Fruit fly (Drosophila melanogaster) whole organism, adult: Measurements from ENCODE around the gene CG16853.

ENCODE experiments used
- CG11617 ChIP-seq: fragments of 200-800 bp; sonication (Bioruptor generic); optimal IDR thresholded peaks from 2 replicates; lab custom pipeline; 2017; ENCODE audit warnings: mild to moderate bottlenecking, missing biosample characterization, missing genetic modification reagents, missing genetic modification characterization
- CG12768 ChIP-seq: fragments of 200-800 bp; sonication (Bioruptor generic); optimal IDR thresholded peaks from 2 replicates; lab custom pipeline; 2017; ENCODE audit warnings: missing biosample characterization, missing genetic modification characterization, mild to moderate bottlenecking, moderate library complexity, missing genetic modification reagents
- CG14711 ChIP-seq: fragments of 200-800 bp; sonication (Bioruptor generic); optimal IDR thresholded peaks from 2 replicates; lab custom pipeline; 2018; ENCODE audit warnings: missing biosample characterization, mild to moderate bottlenecking, missing genetic modification characterization, moderate library complexity
- CG1620 ChIP-seq: fragments of 200-800 bp; sonication (Bioruptor generic); optimal IDR thresholded peaks from 2 replicates; lab custom pipeline; 2016; ENCODE audit warnings: missing biosample characterization, missing genetic modification characterization
- CG33017 ChIP-seq: fragments of 200-800 bp; sonication (Bioruptor generic); optimal IDR thresholded peaks from 2 replicates; lab custom pipeline; 2018; ENCODE audit warnings: missing biosample characterization, mild to moderate bottlenecking, missing genetic modification characterization, moderate library complexity
- CG5204 ChIP-seq: fragments of 200-800 bp; sonication (Bioruptor generic); optimal IDR thresholded peaks from 2 replicates; lab custom pipeline; 2016; ENCODE audit warnings: missing biosample characterization, missing genetic modification characterization
- CG7045 ChIP-seq: fragments of 200-800 bp; sonication (Bioruptor generic); optimal IDR thresholded peaks from 2 replicates; lab custom pipeline; 2017; ENCODE audit warnings: missing biosample characterization, mild to moderate bottlenecking, missing genetic modification characterization
- CG7101 ChIP-seq: fragments of 200-800 bp; sonication (Bioruptor generic); optimal IDR thresholded peaks from 2 replicates; lab custom pipeline; 2018; ENCODE audit warnings: missing biosample characterization, mild to moderate bottlenecking, missing genetic modification characterization, moderate library complexity
- Clk ChIP-seq: fragments of 200-800 bp; sonication (Bioruptor generic); optimal IDR thresholded peaks from 2 replicates; lab custom pipeline; 2017; ENCODE audit warnings: missing biosample characterization, missing genetic modification characterization
- Crg-1 ChIP-seq: fragments of 200-800 bp; sonication (Bioruptor generic); optimal IDR thresholded peaks from 2 replicates; lab custom pipeline; 2016; ENCODE audit warnings: missing biosample characterization, missing genetic modification characterization
- Hr96 ChIP-seq: fragments of 200-800 bp; sonication (Bioruptor generic); optimal IDR thresholded peaks from 2 replicates; lab custom pipeline; 2016; ENCODE audit warnings: missing biosample characterization, missing genetic modification characterization
- Mnt ChIP-seq: fragments of 200-800 bp; sonication (Bioruptor generic); optimal IDR thresholded peaks from 2 replicates; lab custom pipeline; 2016; ENCODE audit warnings: missing biosample characterization, mild to moderate bottlenecking, missing genetic modification characterization
- bab1 ChIP-seq: fragments of 200-800 bp; sonication (Bioruptor generic); optimal IDR thresholded peaks from 3 replicates; lab custom pipeline; 2019; ENCODE audit warnings: missing biosample characterization, mild to moderate bottlenecking, missing genetic modification characterization, moderate library complexity
- cic ChIP-seq: fragments of 200-800 bp; sonication (Bioruptor generic); optimal IDR thresholded peaks from 2 replicates; lab custom pipeline; 2017; ENCODE audit warnings: missing biosample characterization, mild to moderate bottlenecking, missing genetic modification characterization, moderate library complexity
- cnc ChIP-seq, 2 experiments: fragments of >200 bp; optimal IDR thresholded peaks; 2 replicates each; lab custom pipeline; 2017
- kay ChIP-seq: fragments of 200-800 bp; sonication (Bioruptor generic); peaks from one replicate; lab custom pipeline; 2016; ENCODE audit warnings: missing biosample characterization, missing genetic modification characterization, borderline replicate concordance
- ovo ChIP-seq: fragments of 200-800 bp; sonication (Bioruptor generic); optimal IDR thresholded peaks from 2 replicates; lab custom pipeline; 2016; ENCODE audit warnings: missing biosample characterization, missing genetic modification characterization
- pad ChIP-seq: fragments of 200-800 bp; sonication (Bioruptor generic); optimal IDR thresholded peaks from 3 replicates; lab custom pipeline; 2017; ENCODE audit warnings: missing biosample characterization, missing genetic modification characterization, mild to moderate bottlenecking, moderate library complexity, missing genetic modification reagents
- tj ChIP-seq: fragments of 200-800 bp; sonication (Bioruptor generic); optimal IDR thresholded peaks from 3 replicates; lab custom pipeline; 2017; ENCODE audit warnings: missing biosample characterization, mild to moderate bottlenecking, missing genetic modification characterization, moderate library complexity
- toe ChIP-seq: fragments of 200-800 bp; sonication (Bioruptor generic); optimal IDR thresholded peaks from 2 replicates; lab custom pipeline; 2016; ENCODE audit warnings: missing biosample characterization, missing genetic modification characterization

The CG16853 gene

DNA sequence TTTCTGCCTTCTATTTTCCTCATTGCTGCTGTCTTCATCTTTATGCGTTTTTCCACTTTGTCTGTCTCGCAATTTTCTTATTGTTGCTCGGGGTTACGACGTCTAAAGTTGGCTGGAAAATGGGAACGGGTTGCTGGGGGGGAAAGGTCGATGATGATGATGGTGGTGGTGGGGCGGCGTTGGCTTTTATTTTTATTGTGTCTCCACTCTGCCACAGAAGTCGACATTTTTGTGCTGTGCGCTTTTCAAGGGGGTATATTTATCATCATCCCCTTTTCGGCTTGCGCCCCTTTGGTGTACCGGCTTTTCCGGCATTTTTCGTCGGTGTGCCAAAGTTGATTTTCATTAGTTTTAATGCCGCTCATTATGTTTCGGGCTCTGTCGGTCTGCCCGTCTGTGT is 13.3 kb downstream of the CG16853 start:
- TF ChIP-seq pad (GFP tag; lab: Kevin White, UChicago), result no peak
- TF ChIP-seq CG7101 (tag; lab: Kevin White, UChicago), result no peak
- no peak for TF ChIP-seq CG5204 (GFP tag; lab: Kevin White, UChicago)
- TF ChIP-seq cic (GFP tag; lab: Kevin White, UChicago), result no peak
- no peak for TF ChIP-seq CG7045 (GFP tag; lab: Kevin White, UChicago)
- TF ChIP-seq toe, result no peak
- no peak for TF ChIP-seq Clk (GFP tag; lab: Kevin White, UChicago)
- no peak for TF ChIP-seq bab1
- TF ChIP-seq Crg-1 (GFP tag; lab: Kevin White, UChicago), result no peak
- no peak for TF ChIP-seq CG1620 (GFP tag; lab: Kevin White, UChicago)
- TF ChIP-seq Hr96 (GFP tag; lab: Kevin White, UChicago), result no peak
- no peak for TF ChIP-seq cnc (optimal IDR thresholded peaks at IDR 0.05; lab: Kevin White, UChicago)
- no peak for TF ChIP-seq CG14711 (tag; lab: Kevin White, UChicago)
- TF ChIP-seq CG11617 (GFP tag; lab: Kevin White, UChicago), result no peak

DNA sequence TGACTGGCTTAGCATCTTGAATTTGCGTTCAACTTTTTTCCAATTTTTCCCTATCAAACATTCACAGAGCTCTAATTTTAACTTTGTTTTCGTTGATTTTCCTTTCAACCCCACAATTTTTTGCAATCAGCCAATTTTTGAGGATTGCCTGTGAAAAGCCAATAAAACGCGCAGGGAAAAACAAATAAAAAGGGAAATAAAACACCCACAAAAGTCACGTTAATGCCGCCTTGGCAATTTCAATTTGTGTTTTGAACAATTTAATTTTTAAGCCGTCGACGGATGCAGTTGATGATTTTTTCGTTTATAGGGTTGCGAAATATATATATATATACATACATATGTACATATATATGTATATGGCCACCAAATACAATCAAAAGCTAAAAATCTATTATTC is 26.9 kb downstream of the CG16853 start:
- TF ChIP-seq toe (no peak), kay (GFP tag; lab: Kevin White, UChicago) (peak; percentile 55), tj (GFP tag; lab: Kevin White, UChicago) (peak; percentile 61)

DNA sequence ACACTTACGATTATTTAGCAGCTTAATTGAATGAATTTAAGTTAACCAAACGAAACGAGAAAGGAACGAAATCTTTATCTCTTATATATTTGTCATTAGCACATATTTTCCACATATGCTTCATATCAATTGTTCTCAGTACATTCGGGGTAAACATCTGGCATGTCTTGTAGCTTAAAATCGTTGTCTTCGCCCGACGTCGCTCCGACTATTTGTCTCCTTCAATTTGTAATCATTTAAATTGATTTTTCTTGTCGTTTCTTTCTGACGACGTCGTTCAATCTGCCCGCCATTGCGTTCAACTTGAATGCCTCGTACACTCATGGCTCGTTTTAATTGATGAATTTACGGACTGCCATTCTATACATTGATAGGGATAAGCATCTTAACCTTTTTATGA is 27.9 kb downstream of the CG16853 start:
- TF ChIP-seq CG11617 (GFP tag; lab: Kevin White, UChicago) (no peak), bab1 (no peak), cic (GFP tag; lab: Kevin White, UChicago) (no peak), CG7045 (GFP tag; lab: Kevin White, UChicago) (no peak), Mnt (no peak), toe (no peak), Clk (GFP tag; lab: Kevin White, UChicago) (no peak), Hr96 (GFP tag; lab: Kevin White, UChicago) (no peak)

DNA sequence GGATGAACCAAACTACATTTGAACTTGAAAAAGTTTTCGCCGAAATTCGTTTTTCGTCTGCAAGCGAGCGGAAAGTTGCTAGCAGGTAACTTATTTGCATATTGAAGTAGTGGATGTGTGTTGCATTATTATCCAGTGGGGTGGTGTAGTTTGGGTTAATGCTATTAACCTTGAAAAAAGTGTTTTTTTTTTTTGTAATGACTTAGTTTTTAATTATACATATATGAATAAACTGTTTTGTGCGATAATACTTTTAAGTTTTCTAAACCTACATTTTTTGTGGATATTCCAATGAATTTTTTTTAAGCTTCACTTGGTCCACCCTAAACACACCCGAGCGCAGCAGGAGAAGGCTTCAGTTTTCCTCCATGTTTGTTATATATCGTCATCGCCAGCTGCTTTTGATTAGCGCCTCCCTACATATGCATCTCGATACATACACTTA is 28.9 kb downstream of the CG16853 start:
- TF ChIP-seq pad (GFP tag; lab: Kevin White, UChicago), result no peak
- TF ChIP-seq Clk (GFP tag; lab: Kevin White, UChicago), result no peak
- peak; percentile 43 for TF ChIP-seq Hr96 (GFP tag; lab: Kevin White, UChicago)
- TF ChIP-seq CG12768 (GFP tag; lab: Kevin White, UChicago), result peak; percentile 24
- TF ChIP-seq CG14711 (tag; lab: Kevin White, UChicago), result peak; percentile 34
- peak; percentile 46 for TF ChIP-seq CG5204 (GFP tag; lab: Kevin White, UChicago)
- TF ChIP-seq cic (GFP tag; lab: Kevin White, UChicago), result no peak
- no peak for TF ChIP-seq Crg-1 (GFP tag; lab: Kevin White, UChicago)
- TF ChIP-seq CG11617 (GFP tag; lab: Kevin White, UChicago), result peak; percentile 53
- no peak for TF ChIP-seq ovo
- no peak for TF ChIP-seq toe
- no peak for TF ChIP-seq tj (GFP tag; lab: Kevin White, UChicago)
- TF ChIP-seq CG33017 (tag; lab: Kevin White, UChicago), result no peak
- peak; percentile 60 for TF ChIP-seq CG7101 (tag; lab: Kevin White, UChicago)
- TF ChIP-seq CG7045 (GFP tag; lab: Kevin White, UChicago), result peak; percentile 33
- TF ChIP-seq bab1, result peak; percentile 83
- TF ChIP-seq CG1620 (GFP tag; lab: Kevin White, UChicago), result peak; percentile 27
- TF ChIP-seq cnc (optimal IDR thresholded peaks at IDR 0.05; lab: Kevin White, UChicago), result no peak
- TF ChIP-seq kay (GFP tag; lab: Kevin White, UChicago), result no peak
- no peak for TF ChIP-seq Mnt

DNA sequence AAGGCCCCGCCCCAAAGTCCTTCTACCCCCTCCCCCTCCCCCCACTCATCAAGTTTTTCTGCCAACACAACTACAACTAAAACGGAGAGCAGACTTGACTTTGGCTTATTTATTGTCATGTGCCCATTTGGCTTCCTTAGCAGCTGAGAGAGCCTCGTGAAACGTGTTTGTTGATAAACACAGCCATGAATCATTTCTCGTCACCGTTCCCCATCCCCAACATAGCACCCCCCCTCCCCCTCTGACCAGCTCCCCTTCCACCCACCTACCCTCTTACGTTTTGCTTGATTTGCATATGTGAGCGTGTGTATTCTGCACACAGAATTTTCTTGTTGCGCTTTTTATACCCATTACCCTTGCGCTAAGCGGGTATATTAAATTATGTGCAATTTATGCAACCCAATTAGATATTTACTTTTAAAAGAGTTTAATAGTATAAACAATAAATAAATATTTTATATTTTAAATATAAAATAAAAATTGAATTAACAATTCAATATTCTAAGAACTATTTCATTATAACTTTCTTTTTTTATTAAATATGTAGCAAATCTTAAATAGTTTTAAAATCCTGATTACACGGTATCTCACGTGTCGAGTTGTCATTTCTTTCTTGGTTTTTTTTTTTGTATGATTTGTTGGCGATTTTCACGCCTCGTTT is 29.9 kb downstream of the CG16853 start:
- TF ChIP-seq Mnt (no peak), bab1 (no peak), CG14711 (tag; lab: Kevin White, UChicago) (peak; percentile 46), Hr96 (GFP tag; lab: Kevin White, UChicago) (no peak), CG7045 (GFP tag; lab: Kevin White, UChicago) (peak; percentile 23), CG5204 (GFP tag; lab: Kevin White, UChicago) (no peak), cnc (optimal IDR thresholded peaks at IDR 0.05; lab: Kevin White, UChicago) (no peak), ovo (no peak), kay (GFP tag; lab: Kevin White, UChicago) (peak; percentile 12), CG1620 (GFP tag; lab: Kevin White, UChicago) (no peak), CG7101 (tag; lab: Kevin White, UChicago) (no peak), cic (GFP tag; lab: Kevin White, UChicago) (no peak), CG11617 (GFP tag; lab: Kevin White, UChicago) (peak; percentile 23), Clk (GFP tag; lab: Kevin White, UChicago) (no peak), pad (GFP tag; lab: Kevin White, UChicago) (peak; percentile 12), toe (no peak), Crg-1 (GFP tag; lab: Kevin White, UChicago) (no peak), CG33017 (tag; lab: Kevin White, UChicago) (no peak), CG12768 (GFP tag; lab: Kevin White, UChicago) (no peak), tj (GFP tag; lab: Kevin White, UChicago) (peak; percentile 94)

DNA sequence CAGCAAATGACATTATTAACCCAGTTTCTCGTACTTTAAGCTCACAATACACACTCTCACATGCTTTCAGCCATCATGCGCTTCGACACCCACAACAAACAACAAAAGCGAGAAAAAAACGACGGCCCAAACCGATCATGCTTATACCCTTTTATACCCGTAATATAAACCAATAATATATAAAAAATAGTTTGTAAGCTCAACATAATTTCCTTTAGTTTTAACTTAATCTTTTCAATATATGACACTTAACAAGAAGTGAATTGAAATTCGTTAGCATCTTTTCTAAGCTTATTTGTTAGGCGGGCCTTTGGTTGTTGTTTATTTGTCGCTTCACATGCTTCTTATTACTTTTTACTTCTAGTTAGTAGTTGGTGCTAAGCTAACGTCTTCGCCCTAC is 44.6 kb downstream of the CG16853 start:
- TF ChIP-seq CG33017 (tag; lab: Kevin White, UChicago), result no peak
- no peak for TF ChIP-seq kay (GFP tag; lab: Kevin White, UChicago)
- TF ChIP-seq CG5204 (GFP tag; lab: Kevin White, UChicago), result no peak
- TF ChIP-seq CG7101 (tag; lab: Kevin White, UChicago), result no peak
- TF ChIP-seq pad (GFP tag; lab: Kevin White, UChicago), result no peak
- no peak for TF ChIP-seq toe
- no peak for TF ChIP-seq Mnt
- TF ChIP-seq bab1, result no peak
- no peak for TF ChIP-seq cnc (optimal IDR thresholded peaks at IDR 0.05; lab: Kevin White, UChicago)
- no peak for TF ChIP-seq Hr96 (GFP tag; lab: Kevin White, UChicago)
- TF ChIP-seq CG7045 (GFP tag; lab: Kevin White, UChicago), result no peak
- TF ChIP-seq CG1620 (GFP tag; lab: Kevin White, UChicago), result no peak
